Worm (Caenorhabditis elegans): ENCODE data around the gene nmr-2.

nmr-2 gene

ce11 chrV:15011560-15011959 is at the start of gene nmr-2:
nmr-2 (minus strand) TSS chrV:15011660.
- TF ChIP-seq klf-2 (GFP tag; conservative IDR thresholded peaks at IDR 0.05) (no peak), ztf-29 (GFP tag; IDR thresholded peaks at IDR 0.05) (no peak)

ce11 chrV:15060595-15060994 is 49.1 kb upstream of the nmr-2 start:
- TF ChIP-seq ztf-29 (GFP tag; IDR thresholded peaks at IDR 0.05) (no peak), ztf-23 (GFP tag; IDR thresholded peaks at IDR 0.05) (no peak), ref-1 (GFP tag; conservative IDR thresholded peaks at IDR 0.05) (no peak), cog-1 (tag; optimal IDR thresholded peaks at IDR 0.05) (no peak), tab-1 (GFP tag; IDR thresholded peaks at IDR 0.05) (no peak), T22C8.4 (GFP tag; IDR thresholded peaks at IDR 0.05) (no peak), flt-1 (GFP tag; IDR thresholded peaks at IDR 0.05) (no peak), med-1 (GFP tag; optimal IDR thresholded peaks at IDR 0.05; ENCODE audit: insufficient read depth) (no peak), klf-2 (GFP tag; conservative IDR thresholded peaks at IDR 0.05) (no peak)

ce11 chrV:15059534-15059933 is 48.1 kb upstream of the nmr-2 start, which contains the start of the genes mcm-3 and C25D7.15:
mcm-3 (minus strand) TSS chrV:15059599.
C25D7.15 (plus strand) TSS chrV:15059808.
- TF ChIP-seq tab-1 (GFP tag; IDR thresholded peaks at IDR 0.05) (no peak), ztf-23 (GFP tag; IDR thresholded peaks at IDR 0.05) (no peak), med-1 (GFP tag; optimal IDR thresholded peaks at IDR 0.05; ENCODE audit: insufficient read depth) (no peak), ref-1 (GFP tag; conservative IDR thresholded peaks at IDR 0.05) (no peak), T22C8.4 (GFP tag; IDR thresholded peaks at IDR 0.05) (no peak), cog-1 (tag; optimal IDR thresholded peaks at IDR 0.05) (no peak), flt-1 (GFP tag; IDR thresholded peaks at IDR 0.05) (no peak)

ce11 chrV:15058965-15059364 is 47.5 kb upstream of the nmr-2 start:
- TF ChIP-seq med-1 (GFP tag; optimal IDR thresholded peaks at IDR 0.05; ENCODE audit: insufficient read depth), result no peak
- TF ChIP-seq ztf-23 (GFP tag; IDR thresholded peaks at IDR 0.05), result no peak
- no peak for TF ChIP-seq T22C8.4 (GFP tag; IDR thresholded peaks at IDR 0.05)
- TF ChIP-seq ztf-29 (GFP tag; IDR thresholded peaks at IDR 0.05), result no peak
- no peak for TF ChIP-seq klf-2 (GFP tag; conservative IDR thresholded peaks at IDR 0.05)
- TF ChIP-seq ref-1 (GFP tag; conservative IDR thresholded peaks at IDR 0.05), result no peak
- TF ChIP-seq tab-1 (GFP tag; IDR thresholded peaks at IDR 0.05), result no peak
- no peak for TF ChIP-seq flt-1 (GFP tag; IDR thresholded peaks at IDR 0.05)
- no peak for TF ChIP-seq cog-1 (tag; optimal IDR thresholded peaks at IDR 0.05)

- no peak for TF ChIP-seq klf-2 (GFP tag; conservative IDR thresholded peaks at IDR 0.05)
- TF ChIP-seq ztf-29 (GFP tag; IDR thresholded peaks at IDR 0.05), result no peak
- TF ChIP-seq cog-1 (tag; optimal IDR thresholded peaks at IDR 0.05), result no peak
- no peak for TF ChIP-seq flt-1 (GFP tag; IDR thresholded peaks at IDR 0.05)
- TF ChIP-seq T22C8.4 (GFP tag; IDR thresholded peaks at IDR 0.05), result no peak
- TF ChIP-seq tab-1 (GFP tag; IDR thresholded peaks at IDR 0.05), result no peak
- TF ChIP-seq ref-1 (GFP tag; conservative IDR thresholded peaks at IDR 0.05), result no peak
- no peak for TF ChIP-seq med-1 (GFP tag; optimal IDR thresholded peaks at IDR 0.05; ENCODE audit: insufficient read depth)
- TF ChIP-seq ztf-23 (GFP tag; IDR thresholded peaks at IDR 0.05), result no peak
Observed at ce11 chrV:15058423-15058822, 47.0 kb upstream of the nmr-2 start.

ce11 chrV:15057724-15058123 is 46.3 kb upstream of the nmr-2 start:
- TF ChIP-seq flt-1 (GFP tag; IDR thresholded peaks at IDR 0.05) (no peak), ref-1 (GFP tag; conservative IDR thresholded peaks at IDR 0.05) (no peak), cog-1 (tag; optimal IDR thresholded peaks at IDR 0.05) (no peak), ztf-29 (GFP tag; IDR thresholded peaks at IDR 0.05) (no peak), T22C8.4 (GFP tag; IDR thresholded peaks at IDR 0.05) (no peak), klf-2 (GFP tag; conservative IDR thresholded peaks at IDR 0.05) (no peak), med-1 (GFP tag; optimal IDR thresholded peaks at IDR 0.05; ENCODE audit: insufficient read depth) (no peak), ztf-23 (GFP tag; IDR thresholded peaks at IDR 0.05) (no peak), tab-1 (GFP tag; IDR thresholded peaks at IDR 0.05) (no peak)

ce11 chrV:15056346-15056839 is 44.9 kb upstream of the nmr-2 start:
- TF ChIP-seq cog-1 (tag; optimal IDR thresholded peaks at IDR 0.05), result no peak
- TF ChIP-seq ztf-23 (GFP tag; IDR thresholded peaks at IDR 0.05), result no peak
- no peak for TF ChIP-seq tab-1 (GFP tag; IDR thresholded peaks at IDR 0.05)
- TF ChIP-seq ref-1 (GFP tag; conservative IDR thresholded peaks at IDR 0.05), result no peak
- TF ChIP-seq flt-1 (GFP tag; IDR thresholded peaks at IDR 0.05), result no peak
- no peak for TF ChIP-seq ztf-29 (GFP tag; IDR thresholded peaks at IDR 0.05)
- TF ChIP-seq T22C8.4 (GFP tag; IDR thresholded peaks at IDR 0.05), result no peak
- no peak for TF ChIP-seq klf-2 (GFP tag; conservative IDR thresholded peaks at IDR 0.05)
- TF ChIP-seq med-1 (GFP tag; optimal IDR thresholded peaks at IDR 0.05; ENCODE audit: insufficient read depth), result no peak

- TF ChIP-seq ztf-23 (GFP tag; IDR thresholded peaks at IDR 0.05) (no peak), ztf-29 (GFP tag; IDR thresholded peaks at IDR 0.05) (no peak), cog-1 (tag; optimal IDR thresholded peaks at IDR 0.05) (no peak), tab-1 (GFP tag; IDR thresholded peaks at IDR 0.05) (no peak), klf-2 (GFP tag; conservative IDR thresholded peaks at IDR 0.05) (no peak), med-1 (GFP tag; optimal IDR thresholded peaks at IDR 0.05; ENCODE audit: insufficient read depth) (no peak), flt-1 (GFP tag; IDR thresholded peaks at IDR 0.05) (no peak), ref-1 (GFP tag; conservative IDR thresholded peaks at IDR 0.05) (no peak), T22C8.4 (GFP tag; IDR thresholded peaks at IDR 0.05) (no peak)
Observed at ce11 chrV:15055873-15056272, 44.4 kb upstream of the nmr-2 start, which contains the start of gene C25D7.16. C25D7.16 (plus strand) TSS chrV:15056173.

- TF ChIP-seq ztf-23 (GFP tag; IDR thresholded peaks at IDR 0.05), result no peak
- no peak for TF ChIP-seq T22C8.4 (GFP tag; IDR thresholded peaks at IDR 0.05)
- no peak for TF ChIP-seq med-1 (GFP tag; optimal IDR thresholded peaks at IDR 0.05; ENCODE audit: insufficient read depth)
- TF ChIP-seq ztf-29 (GFP tag; IDR thresholded peaks at IDR 0.05), result no peak
- no peak for TF ChIP-seq flt-1 (GFP tag; IDR thresholded peaks at IDR 0.05)
- no peak for TF ChIP-seq cog-1 (tag; optimal IDR thresholded peaks at IDR 0.05)
- no peak for TF ChIP-seq klf-2 (GFP tag; conservative IDR thresholded peaks at IDR 0.05)
Observed at ce11 chrV:15054733-15055132, 43.3 kb upstream of the nmr-2 start.

ce11 chrV:15052368-15052767 is 40.9 kb upstream of the nmr-2 start, which contains the start of the genes fbxa-82 and C25D7.5:
fbxa-82 (minus strand) TSS chrV:15052530.
C25D7.5 (plus strand) TSS chrV:15052650.
- TF ChIP-seq ztf-29 (GFP tag; IDR thresholded peaks at IDR 0.05) (no peak), tab-1 (GFP tag; IDR thresholded peaks at IDR 0.05) (no peak), cog-1 (tag; optimal IDR thresholded peaks at IDR 0.05) (no peak), klf-2 (GFP tag; conservative IDR thresholded peaks at IDR 0.05) (no peak), flt-1 (GFP tag; IDR thresholded peaks at IDR 0.05) (no peak)

All from whole organism, midembryonic.